Worm (Caenorhabditis elegans): Measurements from ENCODE around the gene F14D2.7.

ce11 chrII:3310957-3311657, 27.3 kb downstream of the F14D2.7 start:
- TF ChIP-seq T22C8.4 (GFP tag; IDR thresholded peaks at IDR 0.05) (peak; percentile 48), med-1 (GFP tag; optimal IDR thresholded peaks at IDR 0.05; ENCODE audit: insufficient read depth) (no peak), ztf-29 (GFP tag; IDR thresholded peaks at IDR 0.05) (no peak), klf-2 (GFP tag; conservative IDR thresholded peaks at IDR 0.05) (no peak)

Data from whole organism, midembryonic.